Worm (Caenorhabditis elegans) whole organism, late embryonic: ENCODE measurements around the gene ugt-21.

Experiments
- K02D7.2 ChIP-seq: sonication (generic microtip); optimal IDR thresholded peaks from 2 replicates; lab custom pipeline; 2017; ENCODE audit warnings: mild to moderate bottlenecking, missing genetic modification characterization, missing compliant biosample characterization
- T23F11.4 ChIP-seq: fragments of 200-800 bp; sonication (Bioruptor generic); optimal IDR thresholded peaks from 2 replicates; lab custom pipeline; 2018; ENCODE audit warnings: mild to moderate bottlenecking, missing genetic modification characterization, missing compliant biosample characterization
- ahr-1 ChIP-seq: sonication (generic microtip); optimal IDR thresholded peaks from 2 replicates; lab custom pipeline; 2016; ENCODE audit warnings: missing genetic modification characterization, missing compliant biosample characterization
- ceh-14 ChIP-seq: sonication (generic microtip); optimal IDR thresholded peaks from 2 replicates; lab custom pipeline; 2016; ENCODE audit warnings: missing genotype, missing genetic modification characterization, missing compliant biosample characterization
- ceh-24 ChIP-seq: sonication (generic microtip); optimal IDR thresholded peaks from 2 replicates; lab custom pipeline; 2016; ENCODE audit warnings: mild to moderate bottlenecking, missing genetic modification characterization, missing compliant biosample characterization
- ceh-30 ChIP-seq: fragments of 150-350 bp; optimal IDR thresholded peaks from 2 replicates; lab custom pipeline; 2014; ENCODE audit warnings: missing biosample characterization, missing genetic modification characterization
- ceh-31 ChIP-seq: sonication (generic microtip); optimal IDR thresholded peaks from 2 replicates; lab custom pipeline; 2016; ENCODE audit warnings: missing genetic modification characterization, missing compliant biosample characterization
- ceh-34 ChIP-seq: sonication (generic microtip); optimal IDR thresholded peaks from 2 replicates; lab custom pipeline; 2016; ENCODE audit warnings: mild to moderate bottlenecking, missing genetic modification characterization, missing compliant biosample characterization
- ceh-6 ChIP-seq: fragments of 200-800 bp; sonication (Bioruptor generic); optimal IDR thresholded peaks from 2 replicates; lab custom pipeline; 2018; ENCODE audit warnings: mild to moderate bottlenecking, missing genetic modification characterization, missing compliant biosample characterization
- dmd-4 ChIP-seq: sonication (generic microtip); optimal IDR thresholded peaks from 2 replicates; lab custom pipeline; 2016; ENCODE audit warnings: borderline replicate concordance, missing genetic modification characterization, missing compliant biosample characterization
- elt-2 ChIP-seq: sonication (generic microtip); optimal IDR thresholded peaks from 2 replicates; lab custom pipeline; 2016; ENCODE audit warnings: missing genetic modification reagents, missing genetic modification characterization, missing compliant biosample characterization
- fkh-10 ChIP-seq: fragments of 150-350 bp; optimal IDR thresholded peaks from 2 replicates; lab custom pipeline; 2014; ENCODE audit warnings: missing biosample characterization, missing genetic modification reagents, missing genetic modification characterization
- hlh-15 ChIP-seq: sonication (generic microtip); optimal IDR thresholded peaks from 2 replicates; lab custom pipeline; 2016; ENCODE audit warnings: missing genetic modification characterization, missing compliant biosample characterization
- hlh-30 ChIP-seq: sonication (generic microtip); optimal IDR thresholded peaks from 2 replicates; lab custom pipeline; 2017; ENCODE audit warnings: antibody characterized with exemption, missing genetic modification characterization, missing compliant biosample characterization; ENCODE audit not compliant: insufficient read depth
- mec-3 ChIP-seq: sonication (generic microtip); optimal IDR thresholded peaks from 2 replicates; lab custom pipeline; 2016; ENCODE audit warnings: borderline replicate concordance, missing genetic modification characterization, missing compliant biosample characterization
- nfya-1 ChIP-seq: sonication (generic microtip); optimal IDR thresholded peaks from 2 replicates; lab custom pipeline; 2017; ENCODE audit warnings: missing genetic modification characterization, mild to moderate bottlenecking, missing compliant biosample characterization, antibody characterized with exemption, moderate library complexity
- pax-1 ChIP-seq: fragments of 150-350 bp; optimal IDR thresholded peaks from 2 replicates; lab custom pipeline; 2014; ENCODE audit warnings: missing biosample characterization, missing genetic modification characterization
- pqm-1 ChIP-seq: sonication (generic microtip); optimal IDR thresholded peaks from 2 replicates; lab custom pipeline; 2016; ENCODE audit warnings: missing genetic modification characterization, missing compliant biosample characterization
- pros-1 ChIP-seq: fragments of 150-350 bp; optimal IDR thresholded peaks from 2 replicates; lab custom pipeline; 2014; ENCODE audit warnings: missing biosample characterization, missing genetic modification reagents, missing genetic modification characterization
- ref-2 ChIP-seq: sonication (generic microtip); optimal IDR thresholded peaks from 2 replicates; lab custom pipeline; 2016; ENCODE audit warnings: missing genetic modification characterization, missing compliant biosample characterization
- rnt-1 ChIP-seq: sonication (generic microtip); optimal IDR thresholded peaks from 2 replicates; lab custom pipeline; 2016; ENCODE audit warnings: missing genetic modification characterization, missing compliant biosample characterization
- sox-2 ChIP-seq: fragments of 200-800 bp; sonication (Bioruptor generic); IDR thresholded peaks from 2 replicates; pipeline ENCODE4 v1.3.6; 2022; ENCODE audit warnings: missing genetic modification reagents, missing genetic modification characterization, missing compliant biosample characterization
- tbx-2 ChIP-seq: sonication (generic microtip); optimal IDR thresholded peaks from 2 replicates; lab custom pipeline; 2016; ENCODE audit warnings: missing genetic modification characterization, missing compliant biosample characterization
- unc-3 ChIP-seq, 2 experiments: fragments of 200-800 bp in 1 of 2; sonication (Bioruptor generic) in 1 of 2; sonication (generic microtip) in 1 of 2; conservative IDR thresholded peaks in 1 of 2; optimal IDR thresholded peaks in 1 of 2; 2 replicates each; pipeline versions ENCODE4 v1.3.6 to Lab custom; 2016 to 2022; ENCODE audit warnings: missing compliant biosample characterization in 2 of 2, missing genetic modification characterization in 2 of 2, missing genetic modification reagents in 1 of 2
- unc-42 ChIP-seq: sonication (generic microtip); optimal IDR thresholded peaks from 2 replicates; lab custom pipeline; 2016; ENCODE audit warnings: missing genotype, missing genetic modification characterization, missing compliant biosample characterization
- unc-55 ChIP-seq: sonication (generic microtip); optimal IDR thresholded peaks from 2 replicates; lab custom pipeline; 2017; ENCODE audit warnings: missing biosample characterization, missing genetic modification reagents, missing genetic modification characterization
- unc-86 ChIP-seq: sonication (generic microtip); optimal IDR thresholded peaks from 2 replicates; lab custom pipeline; 2016; ENCODE audit warnings: missing genetic modification characterization, missing compliant biosample characterization

Gene ugt-21

ce11 chrIV:9513360-9513777 is 13.3 kb downstream of the ugt-21 start:
- no peak for TF ChIP-seq ahr-1 (tag; lab: Kevin White, UChicago)
- TF ChIP-seq rnt-1 (tag; lab: Kevin White, UChicago): peak; percentile 15
- TF ChIP-seq hlh-30 (tag; lab: Kevin White, UChicago): peak; percentile 76

- TF ChIP-seq ref-2 (no peak), unc-86 (no peak), unc-42 (tag; lab: Kevin White, UChicago) (no peak), rnt-1 (tag; lab: Kevin White, UChicago) (no peak), mec-3 (tag; lab: Kevin White, UChicago) (no peak), unc-3 (GFP tag; conservative IDR thresholded peaks at IDR 0.05; lab: Robert Waterston, UW) (no peak), unc-3 (tag; optimal IDR thresholded peaks at IDR 0.05; lab: Kevin White, UChicago) (no peak), unc-55 (GFP tag; lab: Kevin White, UChicago) (no peak), K02D7.2 (tag; lab: Kevin White, UChicago) (no peak), pax-1 (no peak), tbx-2 (tag; lab: Kevin White, UChicago) (no peak), ceh-14 (tag; lab: Kevin White, UChicago) (no peak), pqm-1 (tag; lab: Kevin White, UChicago) (no peak), nfya-1 (tag; lab: Kevin White, UChicago) (no peak), T23F11.4 (no peak), pros-1 (tag; lab: Kevin White, UChicago) (no peak), elt-2 (no peak)
Observed at ce11 chrIV:9514132-9514531, 14.0 kb downstream of the ugt-21 start.

- no peak for TF ChIP-seq ceh-34 (tag; lab: Kevin White, UChicago)
- TF ChIP-seq elt-2: no peak
- no peak for TF ChIP-seq unc-55 (GFP tag; lab: Kevin White, UChicago)
- TF ChIP-seq ceh-24: no peak
Observed at ce11 chrIV:9516831-9517230, 16.7 kb downstream of the ugt-21 start, which contains the start of gene C33A12.19. Gene C33A12.19, plus strand, starts transcription at chrIV:9516999.

- no peak for TF ChIP-seq ceh-30 (tag; lab: Kevin White, UChicago)
- no peak for TF ChIP-seq nfya-1 (tag; lab: Kevin White, UChicago)
Observed at ce11 chrIV:9518608-9519007, 18.5 kb downstream of the ugt-21 start, which contains the start of gene nlp-35. Gene nlp-35, minus strand, starts transcription at chrIV:9518926.

DNA sequence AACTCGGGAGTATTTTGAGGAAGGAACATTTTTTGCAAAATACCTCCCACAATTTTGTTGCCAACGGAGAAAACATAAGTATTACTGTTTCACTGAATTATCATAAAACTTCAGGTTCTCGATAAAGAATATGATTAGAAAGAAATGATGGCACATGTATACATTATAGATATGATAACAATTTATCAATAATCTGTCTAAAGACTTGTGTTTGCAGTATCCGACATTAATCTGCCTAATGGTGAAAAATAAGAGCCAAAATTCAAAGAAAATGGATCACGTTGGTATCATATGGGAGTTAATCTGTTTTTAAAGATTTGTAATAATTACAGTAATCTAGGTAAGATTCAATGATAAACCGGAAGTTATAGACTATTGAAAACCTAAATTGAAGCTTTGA is 20.5 kb downstream of the ugt-21 start:
- TF ChIP-seq hlh-30 (tag; lab: Kevin White, UChicago): no peak
- no peak for TF ChIP-seq rnt-1 (tag; lab: Kevin White, UChicago)
- no peak for TF ChIP-seq sox-2 (GFP tag; lab: Robert Waterston, UW)
- TF ChIP-seq fkh-10 (GFP tag; lab: Kevin White, UChicago): no peak
- no peak for TF ChIP-seq ceh-30 (tag; lab: Kevin White, UChicago)
- TF ChIP-seq hlh-15: no peak
- TF ChIP-seq elt-2: peak; percentile 52
- no peak for TF ChIP-seq ceh-6

DNA sequence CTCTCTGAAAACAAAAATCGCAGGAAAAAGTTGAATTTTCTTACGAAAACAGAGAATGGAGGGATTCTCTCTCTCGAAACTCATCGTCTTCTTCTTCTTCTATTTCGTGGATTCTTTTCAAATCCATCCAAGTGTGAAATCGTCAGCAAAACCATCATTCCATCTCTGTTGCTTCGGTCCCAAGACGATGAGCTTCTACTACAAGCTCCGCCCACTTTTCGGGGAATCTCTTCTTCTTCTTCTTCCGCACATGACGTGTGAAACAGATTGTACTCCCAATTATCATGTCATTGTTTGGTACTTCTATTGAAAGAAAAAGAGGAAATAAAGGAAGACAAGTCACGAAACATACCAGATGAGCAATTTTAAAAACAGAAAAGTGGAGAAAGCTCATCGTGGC is 23.0 kb downstream of the ugt-21 start:
- TF ChIP-seq ceh-31 (tag; lab: Kevin White, UChicago) (peak; percentile 52), dmd-4 (tag; lab: Kevin White, UChicago) (no peak)

DNA sequence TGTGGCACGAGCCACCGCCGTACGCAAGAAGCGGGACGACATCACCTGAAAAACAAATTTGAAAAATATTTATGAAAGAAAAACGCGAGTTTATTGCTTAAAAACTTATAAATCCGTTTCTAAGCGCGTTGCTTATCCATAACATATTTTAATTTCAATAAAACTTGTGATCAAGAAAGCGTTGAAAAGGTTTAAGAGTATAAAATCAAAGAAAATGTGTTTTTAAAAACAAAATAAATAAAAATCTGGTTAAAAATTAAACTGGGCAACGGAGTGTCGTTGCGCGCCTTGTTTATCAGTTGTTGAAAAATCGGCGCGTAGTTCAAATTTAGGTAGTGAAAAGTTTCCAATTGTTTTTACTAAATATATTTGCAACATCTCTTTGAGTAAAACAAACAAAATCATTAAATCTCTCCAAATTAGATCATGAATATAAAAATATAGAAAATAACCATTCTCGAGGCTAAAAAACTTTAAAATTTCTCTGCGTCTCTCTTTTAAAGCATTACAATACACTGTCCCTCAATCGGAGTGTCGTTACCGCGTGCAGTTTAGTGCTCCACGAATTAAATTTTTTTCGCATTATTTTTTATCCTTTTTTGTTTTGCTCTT is 24.8 kb downstream of the ugt-21 start, which contains the start of gene ndua-5:
Gene ndua-5, minus strand, starts transcription at position 51 of the 612 bp plus-strand sequence.
- no peak for TF ChIP-seq ceh-31 (tag; lab: Kevin White, UChicago)
- peak; percentile 60 for TF ChIP-seq unc-42 (tag; lab: Kevin White, UChicago)
- TF ChIP-seq, all 69 proteins: peak for 1
